Worm (Caenorhabditis elegans) whole organism, late embryonic: ENCODE results near the gene Y46G5A.14.

ENCODE experiments used
- C08G9.2 ChIP-seq: sonication (generic microtip); optimal IDR thresholded peaks from 2 replicates; lab custom pipeline; 2016; ENCODE audit warnings: mild to moderate bottlenecking, missing genetic modification characterization, moderate library complexity, missing compliant biosample characterization
- C38D4.7 ChIP-seq: fragments of 200-800 bp; sonication (Bioruptor generic); optimal IDR thresholded peaks from 2 replicates; lab custom pipeline; 2018; ENCODE audit warnings: mild to moderate bottlenecking, missing genetic modification characterization, moderate library complexity, missing compliant biosample characterization
- F13H6.1 ChIP-seq: sonication (generic microtip); optimal IDR thresholded peaks from 2 replicates; lab custom pipeline; 2016; ENCODE audit warnings: missing genetic modification characterization, missing compliant biosample characterization
- K02D7.2 ChIP-seq: sonication (generic microtip); optimal IDR thresholded peaks from 2 replicates; lab custom pipeline; 2017; ENCODE audit warnings: mild to moderate bottlenecking, missing genetic modification characterization, missing compliant biosample characterization
- K09A11.1 ChIP-seq: sonication (generic microtip); optimal IDR thresholded peaks from 2 replicates; lab custom pipeline; 2017; ENCODE audit warnings: antibody characterized with exemption, mild to moderate bottlenecking, missing genetic modification characterization, missing compliant biosample characterization; ENCODE audit not compliant: insufficient read depth
- T23F11.4 ChIP-seq: fragments of 200-800 bp; sonication (Bioruptor generic); optimal IDR thresholded peaks from 2 replicates; lab custom pipeline; 2018; ENCODE audit warnings: mild to moderate bottlenecking, missing genetic modification characterization, missing compliant biosample characterization
- Y22D7AL.16 ChIP-seq: sonication (generic microtip); optimal IDR thresholded peaks from 2 replicates; lab custom pipeline; 2016; ENCODE audit warnings: missing genetic modification characterization, missing compliant biosample characterization
- ama-1 ChIP-seq: fragments of 150-350 bp; optimal IDR thresholded peaks from 2 replicates; lab custom pipeline; 2014
- ceh-14 ChIP-seq: sonication (generic microtip); optimal IDR thresholded peaks from 2 replicates; lab custom pipeline; 2016; ENCODE audit warnings: missing genotype, missing genetic modification characterization, missing compliant biosample characterization
- ceh-18 ChIP-seq: sonication (generic microtip); optimal IDR thresholded peaks from 2 replicates; lab custom pipeline; 2016; ENCODE audit warnings: missing genetic modification characterization, missing compliant biosample characterization
- ceh-22 ChIP-seq: sonication (generic microtip); optimal IDR thresholded peaks from 2 replicates; lab custom pipeline; 2017; ENCODE audit warnings: missing biosample characterization, missing genetic modification characterization
- ceh-24 ChIP-seq: sonication (generic microtip); optimal IDR thresholded peaks from 2 replicates; lab custom pipeline; 2016; ENCODE audit warnings: mild to moderate bottlenecking, missing genetic modification characterization, missing compliant biosample characterization
- ceh-31 ChIP-seq: sonication (generic microtip); optimal IDR thresholded peaks from 2 replicates; lab custom pipeline; 2016; ENCODE audit warnings: missing genetic modification characterization, missing compliant biosample characterization
- ceh-34 ChIP-seq: sonication (generic microtip); optimal IDR thresholded peaks from 2 replicates; lab custom pipeline; 2016; ENCODE audit warnings: mild to moderate bottlenecking, missing genetic modification characterization, missing compliant biosample characterization
- elt-4 ChIP-seq: sonication (generic microtip); optimal IDR thresholded peaks from 2 replicates; lab custom pipeline; 2016; ENCODE audit warnings: missing genetic modification characterization, missing compliant biosample characterization
- fax-1 ChIP-seq: sonication (generic microtip); optimal IDR thresholded peaks from 2 replicates; lab custom pipeline; 2016; ENCODE audit warnings: missing genotype, missing genetic modification characterization, missing compliant biosample characterization
- gmeb-2 ChIP-seq: sonication (generic microtip); optimal IDR thresholded peaks from 2 replicates; lab custom pipeline; 2016; ENCODE audit warnings: missing genetic modification characterization, inconsistent platforms, missing compliant biosample characterization
- hlh-13 ChIP-seq: fragments of 200-800 bp; sonication (Bioruptor generic); optimal IDR thresholded peaks from 2 replicates; lab custom pipeline; 2018; ENCODE audit warnings: mild to moderate bottlenecking, missing genetic modification characterization, missing compliant biosample characterization
- hlh-30 ChIP-seq: sonication (generic microtip); optimal IDR thresholded peaks from 2 replicates; lab custom pipeline; 2017; ENCODE audit warnings: antibody characterized with exemption, missing genetic modification characterization, missing compliant biosample characterization; ENCODE audit not compliant: insufficient read depth
- hlh-6 ChIP-seq: sonication (generic microtip); optimal IDR thresholded peaks from 2 replicates; lab custom pipeline; 2016; ENCODE audit warnings: missing genotype, missing genetic modification characterization, missing compliant biosample characterization
- mec-3 ChIP-seq: sonication (generic microtip); optimal IDR thresholded peaks from 2 replicates; lab custom pipeline; 2016; ENCODE audit warnings: borderline replicate concordance, missing genetic modification characterization, missing compliant biosample characterization
- nfya-1 ChIP-seq: sonication (generic microtip); optimal IDR thresholded peaks from 2 replicates; lab custom pipeline; 2017; ENCODE audit warnings: missing genetic modification characterization, mild to moderate bottlenecking, missing compliant biosample characterization, antibody characterized with exemption, moderate library complexity
- pha-2 ChIP-seq: sonication (generic microtip); optimal IDR thresholded peaks from 2 replicates; lab custom pipeline; 2017; ENCODE audit warnings: mild to moderate bottlenecking, missing genetic modification characterization, missing compliant biosample characterization
- pha-4 ChIP-seq: fragments of 150-350 bp; optimal IDR thresholded peaks from 2 replicates; lab custom pipeline; 2018; ENCODE audit warnings: missing biosample characterization, missing genetic modification reagents, missing genetic modification characterization
- pqm-1 ChIP-seq: sonication (generic microtip); optimal IDR thresholded peaks from 2 replicates; lab custom pipeline; 2016; ENCODE audit warnings: missing genetic modification characterization, missing compliant biosample characterization
- pros-1 ChIP-seq: fragments of 150-350 bp; optimal IDR thresholded peaks from 2 replicates; lab custom pipeline; 2014; ENCODE audit warnings: missing biosample characterization, missing genetic modification reagents, missing genetic modification characterization
- ref-2 ChIP-seq: sonication (generic microtip); optimal IDR thresholded peaks from 2 replicates; lab custom pipeline; 2016; ENCODE audit warnings: missing genetic modification characterization, missing compliant biosample characterization
- rnt-1 ChIP-seq: sonication (generic microtip); optimal IDR thresholded peaks from 2 replicates; lab custom pipeline; 2016; ENCODE audit warnings: missing genetic modification characterization, missing compliant biosample characterization
- sdc-2 ChIP-seq: sonication (generic microtip); optimal IDR thresholded peaks from 2 replicates; lab custom pipeline; 2016; ENCODE audit warnings: missing genotype, missing genetic modification characterization, missing compliant biosample characterization
- sox-2 ChIP-seq: fragments of 200-800 bp; sonication (Bioruptor generic); IDR thresholded peaks from 2 replicates; pipeline ENCODE4 v1.3.6; 2022; ENCODE audit warnings: missing genetic modification reagents, missing genetic modification characterization, missing compliant biosample characterization
- syd-9 ChIP-seq: sonication (generic microtip); optimal IDR thresholded peaks from 2 replicates; lab custom pipeline; 2016; ENCODE audit warnings: mild to moderate bottlenecking, missing genetic modification characterization, moderate library complexity, missing compliant biosample characterization
- tbx-2 ChIP-seq: sonication (generic microtip); optimal IDR thresholded peaks from 2 replicates; lab custom pipeline; 2016; ENCODE audit warnings: missing genetic modification characterization, missing compliant biosample characterization
- unc-42 ChIP-seq: sonication (generic microtip); optimal IDR thresholded peaks from 2 replicates; lab custom pipeline; 2016; ENCODE audit warnings: missing genotype, missing genetic modification characterization, missing compliant biosample characterization

Y46G5A.14 gene

DNA sequence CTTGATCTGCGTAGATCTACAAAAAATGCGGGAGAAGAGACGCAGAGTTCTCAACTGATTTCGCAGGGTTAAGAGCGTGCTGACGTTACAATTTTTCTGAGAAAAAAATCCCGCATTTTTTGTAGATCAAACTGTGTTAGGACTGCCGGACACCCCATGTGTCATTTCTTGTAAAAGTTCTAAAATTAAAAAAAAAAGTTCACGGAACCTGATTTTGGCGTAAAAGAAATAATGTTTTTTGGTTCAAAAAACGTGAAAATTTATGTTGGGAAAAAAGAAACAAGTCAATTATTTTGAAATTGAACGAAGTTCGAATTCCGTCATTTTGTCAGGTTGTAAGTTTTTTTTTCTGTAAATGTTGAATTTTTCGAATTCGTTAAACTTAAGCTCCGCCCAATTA, 1.9 kb downstream of the Y46G5A.14 start, which contains the start of gene Y46G5A.34:
TSS of gene Y46G5A.34 (plus strand) at position 301 of the 400 bp plus-strand sequence.
- TF ChIP-seq ceh-24 (tag; lab: Kevin White, UChicago) (no peak), Y22D7AL.16 (tag; lab: Kevin White, UChicago) (no peak), gmeb-2 (tag; lab: Kevin White, UChicago) (no peak), ama-1 (lab: Kevin White, UChicago) (no peak)

ce11 chrII:12778374-12778773, 3.9 kb downstream of the Y46G5A.14 start:
- peak; percentile 33 for TF ChIP-seq hlh-6 (tag; lab: Kevin White, UChicago)
- TF ChIP-seq rnt-1, result peak; percentile 45
- peak; percentile 51 for TF ChIP-seq tbx-2 (tag; lab: Kevin White, UChicago)
- peak; percentile 68 for TF ChIP-seq pros-1
- TF ChIP-seq ref-2, result peak; percentile 32
- TF ChIP-seq ceh-31 (tag; lab: Kevin White, UChicago), result peak; percentile 57
- peak; percentile 16 for TF ChIP-seq nfya-1
- TF ChIP-seq ceh-34 (tag; lab: Kevin White, UChicago), result peak; percentile 22
- peak; percentile 40 for TF ChIP-seq C08G9.2 (tag; lab: Kevin White, UChicago)
- peak; percentile 6 for TF ChIP-seq hlh-30 (tag; lab: Kevin White, UChicago)
- peak; percentile 5 for TF ChIP-seq ceh-18 (tag; lab: Kevin White, UChicago)

- TF ChIP-seq nfya-1 (no peak), sox-2 (GFP tag; lab: Robert Waterston, UW) (no peak), pqm-1 (tag; lab: Kevin White, UChicago) (no peak), mec-3 (tag; lab: Kevin White, UChicago) (no peak), K09A11.1 (tag; lab: Kevin White, UChicago) (no peak), pha-4 (no peak), ref-2 (no peak), pha-2 (tag; lab: Kevin White, UChicago) (no peak), F13H6.1 (tag; lab: Kevin White, UChicago) (no peak), ceh-22 (tag; lab: Kevin White, UChicago) (no peak), T23F11.4 (no peak), unc-42 (tag; lab: Kevin White, UChicago) (no peak), syd-9 (no peak), C38D4.7 (GFP tag; lab: Kevin White, UChicago) (no peak), hlh-6 (tag; lab: Kevin White, UChicago) (no peak), ceh-34 (tag; lab: Kevin White, UChicago) (no peak), elt-4 (tag; lab: Kevin White, UChicago) (no peak), ceh-14 (tag; lab: Kevin White, UChicago) (no peak), sdc-2 (tag; lab: Kevin White, UChicago) (no peak), K02D7.2 (no peak)
These were observed 10.9 kb downstream of the Y46G5A.14 start, which contains the start of gene Y46G5A.15 for ce11 chrII:12785391-12785790. Gene Y46G5A.15 (minus strand): TSS chrII:12785416.

DNA sequence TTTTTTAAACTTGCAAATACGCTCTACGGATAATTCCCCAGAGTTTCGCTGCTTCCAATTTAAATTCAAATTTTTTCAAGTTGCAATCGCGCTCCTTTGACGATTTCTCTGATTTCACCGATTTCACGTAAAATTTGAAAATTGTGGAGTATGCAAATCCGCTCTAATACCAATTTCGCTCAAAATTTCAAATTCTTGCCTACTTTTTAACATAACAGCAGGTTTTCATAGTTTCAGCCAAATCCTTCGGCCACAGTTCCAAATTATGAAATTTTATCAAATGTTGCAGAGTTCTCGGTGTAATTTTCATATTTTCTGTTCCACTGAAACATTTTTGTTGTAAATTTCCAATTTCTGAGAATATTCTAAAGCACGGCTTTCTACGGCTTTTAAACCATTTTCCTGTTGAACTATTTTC, 13.3 kb downstream of the Y46G5A.14 start, which contains the start of gene alkb-7:
TSS of gene alkb-7 (minus strand) at position 323 of the 418 bp plus-strand sequence.
- TF ChIP-seq fax-1, result no peak
- peak; percentile 30 for TF ChIP-seq hlh-6 (tag; lab: Kevin White, UChicago)
- TF ChIP-seq C38D4.7 (GFP tag; lab: Kevin White, UChicago), result peak; percentile 29

DNA sequence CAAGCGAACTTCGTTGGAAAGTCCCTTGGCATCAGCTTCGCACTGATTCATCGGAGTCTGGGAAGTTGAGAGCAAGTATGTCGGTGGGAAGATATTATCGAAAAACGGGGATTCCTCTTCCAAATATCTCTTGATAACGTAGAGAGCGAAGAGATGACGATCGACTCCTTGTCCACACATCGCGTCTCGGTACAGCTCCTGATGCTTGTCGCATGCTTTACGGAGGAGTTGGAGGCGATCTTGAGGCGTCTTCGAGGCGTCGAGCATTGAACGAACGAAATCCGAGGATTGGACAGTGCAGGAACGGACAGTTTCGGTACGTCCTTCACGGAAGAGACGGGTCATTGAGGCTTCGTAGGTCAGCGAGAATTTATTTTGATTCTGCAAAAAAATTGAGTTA, 15.0 kb downstream of the Y46G5A.14 start:
- TF ChIP-seq F13H6.1 (tag; lab: Kevin White, UChicago), result no peak
- no peak for TF ChIP-seq hlh-13
- peak; percentile 28 for TF ChIP-seq hlh-6 (tag; lab: Kevin White, UChicago)
- TF ChIP-seq, all 69 proteins: peak for 1
